Fruit fly (Drosophila melanogaster) whole organism, wandering third instar larva: ENCODE measurements around the gene CG34316.

Experiments
- Abd-B ChIP-seq: fragments of >200 bp; optimal IDR thresholded peaks from 2 replicates; lab custom pipeline; 2017; ENCODE audit warnings: missing biosample characterization, missing genetic modification characterization
- CG32264 ChIP-seq: fragments of 200-800 bp; sonication (Bioruptor generic); optimal IDR thresholded peaks from 2 replicates; lab custom pipeline; 2016; ENCODE audit warnings: missing biosample characterization, missing genetic modification characterization
- CG9705 ChIP-seq: fragments of 200-800 bp; sonication (Bioruptor generic); optimal IDR thresholded peaks from 2 replicates; lab custom pipeline; 2018; ENCODE audit warnings: missing biosample characterization, mild to moderate bottlenecking, missing genetic modification characterization
- CrebA ChIP-seq: fragments of 200-800 bp; sonication (Bioruptor generic); optimal IDR thresholded peaks from 2 replicates; lab custom pipeline; 2016; ENCODE audit warnings: missing biosample characterization, mild to moderate bottlenecking, missing genetic modification characterization, borderline replicate concordance
- Dfd ChIP-seq: fragments of >200 bp; optimal IDR thresholded peaks from 2 replicates; lab custom pipeline; 2017; ENCODE audit warnings: missing biosample characterization, missing genetic modification characterization
- Dif ChIP-seq: fragments of 200-275, 200-300 bp; sonication (Bioruptor generic); optimal IDR thresholded peaks from 2 replicates; lab custom pipeline; 2018; ENCODE audit warnings: missing biosample characterization, missing genetic modification characterization; ENCODE audit not compliant: partially characterized antibody
- GATAd ChIP-seq: sonication (Bioruptor generic); optimal IDR thresholded peaks from 2 replicates; lab custom pipeline; 2016; ENCODE audit warnings: missing biosample characterization, missing genetic modification characterization
- HLH106 ChIP-seq: fragments of 200-800 bp; optimal IDR thresholded peaks from 3 replicates; lab custom pipeline; 2019; ENCODE audit warnings: missing biosample characterization, mild to moderate bottlenecking, missing genetic modification characterization, moderate library complexity
- Hnf4 ChIP-seq: fragments of 200-800 bp; sonication (Bioruptor generic); optimal IDR thresholded peaks from 2 replicates; lab custom pipeline; 2016; ENCODE audit warnings: missing biosample characterization, mild to moderate bottlenecking, missing genetic modification characterization
- Hr78 ChIP-seq: fragments of >200 bp; optimal IDR thresholded peaks from 2 replicates; lab custom pipeline; 2017; ENCODE audit warnings: missing biosample characterization, missing genetic modification characterization
- Hr83 ChIP-seq: fragments of 200-300 bp; sonication (Bioruptor generic); optimal IDR thresholded peaks from 2 replicates; lab custom pipeline; 2016; ENCODE audit warnings: missing biosample characterization, mild to moderate bottlenecking, missing genetic modification characterization, moderate library complexity; ENCODE audit not compliant: poor library complexity, severe bottlenecking
- Jra ChIP-seq: sonication (Bioruptor generic); optimal IDR thresholded peaks from 2 replicates; lab custom pipeline; 2016; ENCODE audit warnings: missing biosample characterization, missing genetic modification characterization
- Mio ChIP-seq: sonication (Bioruptor generic); optimal IDR thresholded peaks from 2 replicates; lab custom pipeline; 2016; ENCODE audit warnings: missing biosample characterization, missing genetic modification characterization
- Myc ChIP-seq: fragments of >200 bp; optimal IDR thresholded peaks from 2 replicates; lab custom pipeline; 2017
- N ChIP-seq: fragments of >200 bp; optimal IDR thresholded peaks from 2 replicates; lab custom pipeline; 2018; ENCODE audit warnings: missing biosample characterization, missing external identifiers, missing genetic modification characterization
- OdsH ChIP-seq: fragments of 200-800 bp; sonication (Bioruptor generic); optimal IDR thresholded peaks from 2 replicates; lab custom pipeline; 2016; ENCODE audit warnings: missing biosample characterization, mild to moderate bottlenecking, missing genetic modification characterization
- Rel ChIP-seq, 2 experiments: fragments of 200-800 bp; sonication (Bioruptor generic) in 1 of 2; optimal IDR thresholded peaks; 2 replicates in 1 of 2; 3 replicates in 1 of 2; lab custom pipeline; 2016 to 2019; ENCODE audit warnings: mild to moderate bottlenecking in 2 of 2, missing biosample characterization in 2 of 2, missing genetic modification characterization in 2 of 2, moderate library complexity in 1 of 2
- Sp1 ChIP-seq: fragments of 200-800 bp; sonication (Bioruptor generic); optimal IDR thresholded peaks from 3 replicates; lab custom pipeline; 2019; ENCODE audit warnings: missing biosample characterization, mild to moderate bottlenecking, missing genetic modification characterization, moderate library complexity
- Vsx2 ChIP-seq: fragments of 200-300, 225-300 bp; sonication (Bioruptor generic); optimal IDR thresholded peaks from 2 replicates; lab custom pipeline; 2018; ENCODE audit warnings: missing biosample characterization, missing genetic modification characterization; ENCODE audit not compliant: partially characterized antibody
- br ChIP-seq: fragments of 200-800 bp; sonication (Bioruptor generic); optimal IDR thresholded peaks from 2 replicates; lab custom pipeline; 2016; ENCODE audit warnings: missing biosample characterization, missing genetic modification characterization
- brk ChIP-seq: fragments of 200-800 bp; sonication (Bioruptor generic); optimal IDR thresholded peaks from 2 replicates; lab custom pipeline; 2016; ENCODE audit warnings: missing biosample characterization, mild to moderate bottlenecking, missing genetic modification characterization
- dl ChIP-seq, 2 experiments: fragments of 175-275, 200-275 bp in 1 of 2; fragments of 200-275 bp in 1 of 2; sonication (Bioruptor generic); optimal IDR thresholded peaks; lab custom pipeline; 2018; ENCODE audit warnings: mild to moderate bottlenecking in 2 of 2, missing biosample characterization in 2 of 2, missing genetic modification characterization in 2 of 2, moderate library complexity in 2 of 2; ENCODE audit not compliant: partially characterized antibody in 2 of 2, insufficient read depth in 1 of 2
- dmrt93B ChIP-seq: fragments of 200-800 bp; sonication (Bioruptor generic); optimal IDR thresholded peaks from 2 replicates; lab custom pipeline; 2018; ENCODE audit warnings: missing biosample characterization, mild to moderate bottlenecking, missing genetic modification characterization
- dsf ChIP-seq: sonication (Bioruptor generic); optimal IDR thresholded peaks from 2 replicates; lab custom pipeline; 2016; ENCODE audit warnings: missing biosample characterization, missing genetic modification characterization, borderline replicate concordance
- ey ChIP-seq: fragments of 200-800 bp; sonication (Bioruptor generic); optimal IDR thresholded peaks from 2 replicates; lab custom pipeline; 2016; ENCODE audit warnings: missing biosample characterization, missing genetic modification characterization
- foxo ChIP-seq, 2 experiments: fragments of 200-800 bp; sonication (Bioruptor generic); optimal IDR thresholded peaks; 2 replicates in 1 of 2; 3 replicates in 1 of 2; lab custom pipeline; 2016 to 2017; ENCODE audit warnings: missing biosample characterization in 2 of 2, missing genetic modification characterization in 2 of 2
- fru ChIP-seq: fragments of 200-800 bp; sonication (Bioruptor generic); optimal IDR thresholded peaks from 3 replicates; lab custom pipeline; 2016; ENCODE audit warnings: missing biosample characterization, mild to moderate bottlenecking, missing genetic modification characterization
- h ChIP-seq: fragments of 200-800 bp; sonication (Bioruptor generic); optimal IDR thresholded peaks from 3 replicates; lab custom pipeline; 2016; ENCODE audit warnings: missing biosample characterization, mild to moderate bottlenecking, missing genetic modification characterization
- jim ChIP-seq: fragments of 175-275, 200-325 bp; sonication (Bioruptor generic); optimal IDR thresholded peaks from 2 replicates; lab custom pipeline; 2016; ENCODE audit warnings: missing biosample characterization, mild to moderate bottlenecking, missing genetic modification characterization
- lola ChIP-seq: fragments of >200 bp; optimal IDR thresholded peaks from 2 replicates; lab custom pipeline; 2017; ENCODE audit warnings: missing biosample characterization, missing genetic modification characterization
- pan ChIP-seq: fragments of >200 bp; optimal IDR thresholded peaks from 2 replicates; lab custom pipeline; 2017
- psq ChIP-seq: fragments of 200-800 bp; sonication (Bioruptor generic); optimal IDR thresholded peaks from 3 replicates; lab custom pipeline; 2017; ENCODE audit warnings: missing biosample characterization, mild to moderate bottlenecking, missing genetic modification characterization, moderate library complexity
- rgr ChIP-seq: fragments of 200-800 bp; sonication (Bioruptor generic); optimal IDR thresholded peaks from 3 replicates; lab custom pipeline; 2016; ENCODE audit warnings: missing biosample characterization, mild to moderate bottlenecking, missing genetic modification characterization
- sage ChIP-seq: fragments of 200-800 bp; sonication (Bioruptor generic); optimal IDR thresholded peaks from 2 replicates; lab custom pipeline; 2016; ENCODE audit warnings: missing biosample characterization, mild to moderate bottlenecking, missing genetic modification characterization
- sv ChIP-seq: fragments of 200-800 bp; sonication (Bioruptor generic); optimal IDR thresholded peaks from 3 replicates; lab custom pipeline; 2016; ENCODE audit warnings: missing biosample characterization, missing genetic modification characterization
- tai ChIP-seq: sonication (Bioruptor generic); optimal IDR thresholded peaks from 2 replicates; lab custom pipeline; 2016; ENCODE audit warnings: missing biosample characterization, missing genetic modification characterization
- usp ChIP-seq: fragments of >200 bp; optimal IDR thresholded peaks from 2 replicates; lab custom pipeline; 2017; ENCODE audit warnings: missing biosample characterization, missing genetic modification characterization
- woc ChIP-seq: sonication (Bioruptor generic); optimal IDR thresholded peaks from 2 replicates; lab custom pipeline; 2016; ENCODE audit warnings: missing biosample characterization, mild to moderate bottlenecking, missing genetic modification characterization

CG34316 gene

dm6 chr3R:15208712-15209499 lies 21.5 kb upstream of the CG34316 start, which contains the start of the genes Spn88Eb and Mau2 (continued):
- TF ChIP-seq CrebA (GFP tag; lab: Kevin White, UChicago) (no peak), jim (GFP tag; lab: Kevin White, UChicago) (no peak), Dif (GFP tag; lab: Kevin White, UChicago) (no peak), lola (no peak), sv (GFP tag; lab: Kevin White, UChicago) (no peak), Abd-B (no peak), rgr (GFP tag; lab: Kevin White, UChicago) (peak; percentile 64), Dfd (no peak), dmrt93B (GFP tag; lab: Kevin White, UChicago) (no peak), fru (GFP tag; lab: Kevin White, UChicago) (no peak), usp (GFP tag; lab: Kevin White, UChicago) (no peak)

- TF ChIP-seq HLH106 (tag; lab: Kevin White, UChicago) (peak; percentile 69), woc (GFP tag; lab: Kevin White, UChicago) (peak; percentile 71), ey (GFP tag; lab: Kevin White, UChicago) (no peak), dsf (GFP tag; lab: Kevin White, UChicago) (no peak), Rel (GFP tag; optimal IDR thresholded peaks at IDR 0.05; lab: Kevin White, UChicago) (no peak), Rel (tag; optimal IDR thresholded peaks at IDR 0.05; lab: Kevin White, UChicago) (peak; percentile 54), Hr78 (GFP tag; lab: Kevin White, UChicago) (no peak), Sp1 (peak; percentile 27), CG9705 (GFP tag; lab: Kevin White, UChicago) (peak; percentile 28), dmrt93B (GFP tag; lab: Kevin White, UChicago) (no peak)
These were observed 16.9 kb upstream of the CG34316 start, which contains the start of the genes CG6654 and CG4210 for dm6 chr3R:15213362-15213989. Gene CG6654 (minus strand): TSS chr3R:15213658. Gene CG4210 (plus strand): TSS chr3R:15213974.

DNA sequence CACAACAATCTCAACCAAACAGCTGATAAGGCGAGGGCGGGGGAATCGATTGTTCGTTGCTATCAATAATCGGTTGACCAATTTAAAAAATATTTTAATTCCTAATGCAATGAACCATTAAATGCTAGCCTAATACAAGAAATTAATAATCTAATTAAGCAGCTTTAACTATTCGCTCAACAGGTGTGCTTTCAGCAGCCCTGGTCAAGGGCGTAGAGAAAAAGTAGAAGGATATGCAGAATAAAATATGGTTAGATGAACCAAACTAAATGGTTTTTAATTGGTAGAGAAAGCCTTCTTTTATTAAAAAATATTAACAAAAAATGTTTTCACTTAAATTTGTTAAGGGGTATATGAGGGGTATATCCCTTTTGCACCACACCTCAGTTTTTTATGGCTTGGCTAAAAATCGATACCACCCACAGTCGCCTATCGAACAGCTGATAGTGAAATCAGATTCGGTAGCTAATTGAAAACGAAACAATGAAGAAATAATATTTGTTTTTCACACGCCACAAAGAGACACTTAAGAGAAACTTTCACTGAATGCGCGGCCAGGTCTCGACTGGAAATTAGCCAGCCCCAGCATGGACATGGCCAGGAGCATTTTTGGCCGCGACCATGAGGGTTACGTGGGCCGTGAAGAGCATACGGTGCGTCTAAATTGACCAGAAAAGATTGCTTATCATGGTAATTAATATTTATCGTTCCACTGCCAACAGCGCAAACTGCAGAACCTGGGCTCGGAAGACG lies 11.4 kb upstream of the CG34316 start, which contains the start of the genes SIDL and CG12241:
TSS of gene SIDL (minus strand) at position 51 of the 753 bp plus-strand sequence.
TSS of gene CG12241 (plus strand) at position 433 of the 753 bp plus-strand sequence.
- no peak for TF ChIP-seq dl (GFP tag; optimal IDR thresholded peaks at IDR 0.05; lab: Kevin White, UChicago; ENCODE audit: insufficient read depth in 1 of 2, partially characterized antibody in 2 of 2)
- peak; percentile 75 for TF ChIP-seq Sp1
- peak; percentile 95 for TF ChIP-seq h (GFP tag; lab: Kevin White, UChicago)
- peak; percentile 71 for TF ChIP-seq rgr (GFP tag; lab: Kevin White, UChicago)
- TF ChIP-seq dmrt93B (GFP tag; lab: Kevin White, UChicago): no peak
- TF ChIP-seq Vsx2 (GFP tag; lab: Kevin White, UChicago): no peak
- no peak for TF ChIP-seq tai (GFP tag; lab: Kevin White, UChicago)
- no peak for TF ChIP-seq lola
- no peak for TF ChIP-seq Dfd
- no peak for TF ChIP-seq Abd-B
- TF ChIP-seq N (GFP tag; lab: Kevin White, UChicago): no peak
- TF ChIP-seq br: no peak
- no peak for TF ChIP-seq sage (GFP tag; lab: Kevin White, UChicago)
- no peak for TF ChIP-seq Jra
- TF ChIP-seq Hr78 (GFP tag; lab: Kevin White, UChicago): no peak
- no peak for TF ChIP-seq jim (GFP tag; lab: Kevin White, UChicago)
- TF ChIP-seq Hr83 (GFP tag; lab: Kevin White, UChicago): no peak
- TF ChIP-seq Mio (GFP tag; lab: Kevin White, UChicago): peak; percentile 41
- peak; percentile 67 for TF ChIP-seq psq (GFP tag; lab: Kevin White, UChicago)
- TF ChIP-seq dsf (GFP tag; lab: Kevin White, UChicago): no peak
- TF ChIP-seq sv (GFP tag; lab: Kevin White, UChicago): peak; percentile 63
- no peak for TF ChIP-seq brk (GFP tag; lab: Kevin White, UChicago)
- peak; percentile 62 for TF ChIP-seq OdsH (GFP tag; lab: Kevin White, UChicago)
- TF ChIP-seq fru (GFP tag; lab: Kevin White, UChicago): no peak
- no peak for TF ChIP-seq Hnf4 (GFP tag; lab: Kevin White, UChicago)
- peak; percentile 72 for TF ChIP-seq CG9705 (GFP tag; lab: Kevin White, UChicago)
- peak; percentile 83 for TF ChIP-seq CG32264 (GFP tag; lab: Kevin White, UChicago)
- no peak for TF ChIP-seq pan (lab: Kevin White, UChicago)
- peak; percentile 9 for TF ChIP-seq GATAd (GFP tag; lab: Kevin White, UChicago)
- TF ChIP-seq Dif (GFP tag; lab: Kevin White, UChicago): no peak
- TF ChIP-seq woc (GFP tag; lab: Kevin White, UChicago): no peak
- no peak for TF ChIP-seq usp (GFP tag; lab: Kevin White, UChicago)
- TF ChIP-seq ey (GFP tag; lab: Kevin White, UChicago): peak; percentile 77
- peak; percentile 28 to 94 for TF ChIP-seq foxo (GFP tag; optimal IDR thresholded peaks at IDR 0.05; lab: Kevin White, UChicago)
- no peak for TF ChIP-seq Myc (lab: Kevin White, UChicago)
- TF ChIP-seq HLH106 (tag; lab: Kevin White, UChicago): peak; percentile 94
- TF ChIP-seq CrebA (GFP tag; lab: Kevin White, UChicago): no peak
- no peak for TF ChIP-seq Rel (GFP tag; optimal IDR thresholded peaks at IDR 0.05; lab: Kevin White, UChicago)
- TF ChIP-seq Rel (tag; optimal IDR thresholded peaks at IDR 0.05; lab: Kevin White, UChicago): peak; percentile 74
- TF ChIP-seq, all 38 proteins: peak for 14
